Worm (Caenorhabditis elegans): ENCODE measurements around the gene brc-1.

Gene brc-1

ce11 chrIII:3878986-3879756 lies 16.4 kb upstream of the brc-1 start:
- TF ChIP-seq nhr-28 (tag; optimal IDR thresholded peaks at IDR 0.05) (peak; percentile 48), hlh-30 (tag; optimal IDR thresholded peaks at IDR 0.05; ENCODE audit: insufficient read depth) (peak; percentile 7), nhr-11 (tag; optimal IDR thresholded peaks at IDR 0.05) (no peak)

ce11 chrIII:3876197-3876897 lies 13.6 kb upstream of the brc-1 start:
- TF ChIP-seq nhr-28 (tag; optimal IDR thresholded peaks at IDR 0.05): peak; percentile 28
- TF ChIP-seq dmd-8 (GFP tag; IDR thresholded peaks at IDR 0.05): no peak
- peak; percentile 52 for TF ChIP-seq aha-1 (tag)
- TF ChIP-seq daf-16 (GFP tag; optimal IDR thresholded peaks at IDR 0.05): no peak
- TF ChIP-seq daf-16 (tag; optimal IDR thresholded peaks at IDR 0.05): peak; percentile 3
- peak; percentile 16 for TF ChIP-seq dve-1 (tag; optimal IDR thresholded peaks at IDR 0.05; ENCODE audit: insufficient read depth)
- no peak for TF ChIP-seq saeg-2 (GFP tag; IDR thresholded peaks at IDR 0.05)
- TF ChIP-seq ceh-82 (tag; optimal IDR thresholded peaks at IDR 0.05): no peak
- TF ChIP-seq pqm-1 (tag; optimal IDR thresholded peaks at IDR 0.05): peak; percentile 41
- TF ChIP-seq dmd-6 (GFP tag; IDR thresholded peaks at IDR 0.05): peak; percentile 42

- peak; percentile 45; the same call in 1 of the 2 replicates for TF ChIP-seq mdt-29 (GFP tag; IDR thresholded peaks at IDR 0.05)
- peak; percentile 67 for TF ChIP-seq mep-1 (tag; optimal IDR thresholded peaks at IDR 0.05)
- no peak for TF ChIP-seq madf-5 (GFP tag; IDR thresholded peaks at IDR 0.05)
- no peak for TF ChIP-seq daf-16 (GFP tag; optimal IDR thresholded peaks at IDR 0.05)
- TF ChIP-seq daf-16 (tag; optimal IDR thresholded peaks at IDR 0.05): peak; percentile 60
- TF ChIP-seq hlh-11 (tag; optimal IDR thresholded peaks at IDR 0.05): peak; percentile 74
- peak; percentile 45 for TF ChIP-seq cey-2 (tag; optimal IDR thresholded peaks at IDR 0.05; ENCODE audit: borderline replicate concordance, insufficient read depth)
- TF ChIP-seq lsy-2 (tag; optimal IDR thresholded peaks at IDR 0.05): peak in 1 of 2 experiments; percentile 42
- TF ChIP-seq dmd-6 (GFP tag; IDR thresholded peaks at IDR 0.05): peak; percentile 42
- no peak for TF ChIP-seq saeg-2 (GFP tag; IDR thresholded peaks at IDR 0.05)
- TF ChIP-seq snpc-4 (tag; optimal IDR thresholded peaks at IDR 0.05): no peak
- no peak for TF ChIP-seq Y75B8A.6 (GFP tag; IDR thresholded peaks at IDR 0.05)
- TF ChIP-seq hlh-30 (tag; optimal IDR thresholded peaks at IDR 0.05; ENCODE audit: insufficient read depth): peak; percentile 92
- no peak for TF ChIP-seq lin-15B (tag; optimal IDR thresholded peaks at IDR 0.05)
- peak; percentile 33 for TF ChIP-seq mxl-3 (GFP tag; optimal IDR thresholded peaks at IDR 0.05)
- no peak for TF ChIP-seq T26A8.4 (GFP tag; IDR thresholded peaks at IDR 0.05)
- no peak for TF ChIP-seq ztf-11 (tag; optimal IDR thresholded peaks at IDR 0.05)
- TF ChIP-seq mdl-1 (tag; optimal IDR thresholded peaks at IDR 0.05): peak in 1 of 2 experiments; percentile 6
- TF ChIP-seq ceh-20 (GFP tag; IDR thresholded peaks at IDR 0.05): 0 out of 2 replicates have a peak, but pooled peaks have one; percentile 27
- TF ChIP-seq pqm-1 (tag; optimal IDR thresholded peaks at IDR 0.05): no peak
- TF ChIP-seq dmd-9 (GFP tag; IDR thresholded peaks at IDR 0.05): no peak
- TF ChIP-seq lin-29 (GFP tag; IDR thresholded peaks at IDR 0.05): no peak
- no peak for TF ChIP-seq nhr-42 (GFP tag; IDR thresholded peaks at IDR 0.05)
- TF ChIP-seq nhr-28 (tag; optimal IDR thresholded peaks at IDR 0.05): peak; percentile 72
- peak; percentile 1 for TF ChIP-seq dpl-1 (GFP tag; optimal IDR thresholded peaks at IDR 0.05)
- peak; percentile 81 for TF ChIP-seq dve-1 (tag; optimal IDR thresholded peaks at IDR 0.05; ENCODE audit: insufficient read depth)
- no peak for TF ChIP-seq lin-1 (GFP tag; IDR thresholded peaks at IDR 0.05)
- TF ChIP-seq unc-62 (GFP tag; optimal IDR thresholded peaks at IDR 0.05 in 1 of 2): peak in 1 of 2 experiments; percentile 57
- no peak for TF ChIP-seq unc-62 (tag; optimal IDR thresholded peaks at IDR 0.05)
- no peak for TF ChIP-seq F44E2.7 (GFP tag; IDR thresholded peaks at IDR 0.05)
- TF ChIP-seq ceh-62 (tag; optimal IDR thresholded peaks at IDR 0.05): no peak
- no peak for TF ChIP-seq daf-19 (GFP tag; conservative IDR thresholded peaks at IDR 0.05)
- TF ChIP-seq lin-13 (GFP tag; optimal IDR thresholded peaks at IDR 0.05): peak; percentile 19
- TF ChIP-seq ctbp-1 (GFP tag; IDR thresholded peaks at IDR 0.05): no peak
Measured at ce11 chrIII:3875608-3876007, 12.8 kb upstream of the brc-1 start.
